Fruit fly (Drosophila melanogaster): ENCODE data around the gene CG5001.

The CG5001 gene

DNA sequence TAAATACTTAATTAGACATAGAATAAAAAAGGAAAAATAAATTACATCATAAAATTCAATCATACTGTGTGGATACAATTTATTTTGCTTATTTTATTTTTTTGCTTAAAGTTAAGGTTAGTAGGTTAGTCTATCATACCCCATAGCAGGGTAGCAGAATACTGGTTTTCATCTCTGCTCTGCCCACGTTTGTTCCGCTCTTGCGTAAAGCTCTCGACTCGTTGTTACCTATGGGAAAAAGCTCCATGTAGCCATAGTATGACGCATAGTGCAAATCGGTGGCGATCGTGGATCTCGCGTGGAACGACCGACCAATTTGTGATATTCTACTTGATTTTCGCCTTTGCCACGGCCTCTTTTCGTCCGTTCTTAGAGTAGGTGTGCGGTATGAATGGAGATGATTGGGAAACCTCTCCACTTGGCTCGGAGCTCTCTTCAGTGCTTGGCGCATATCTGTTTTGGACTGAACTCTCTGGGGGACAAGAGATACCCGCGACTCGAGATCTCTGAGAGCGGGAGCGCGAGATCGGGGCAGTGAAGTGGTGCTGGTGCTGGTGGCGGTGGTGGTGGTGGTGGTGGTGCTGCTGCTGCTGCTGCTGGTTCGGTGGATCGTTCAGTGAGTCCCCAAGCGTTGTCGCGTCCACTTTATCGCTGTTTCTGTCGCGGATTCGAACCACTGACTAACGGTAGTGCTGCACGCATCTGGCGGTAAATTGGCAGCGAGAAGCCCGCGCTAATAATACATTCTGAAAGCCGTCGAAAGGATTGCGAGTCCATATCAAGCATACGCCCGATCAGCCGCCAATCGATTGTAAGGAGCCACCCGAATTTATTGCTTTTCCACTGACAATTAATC, at the start of gene CG5001 (continued):
- peak; percentile 93 for TF ChIP-seq CG15514 (GFP tag; optimal IDR thresholded peaks at IDR 0.05)
- peak; percentile 7 for TF ChIP-seq sima (GFP tag; optimal IDR thresholded peaks at IDR 0.05)
- TF ChIP-seq danr (GFP tag; IDR thresholded peaks at IDR 0.05), result peak; percentile 63; the same call in 1 of the 2 replicates
- peak; percentile 94 for TF ChIP-seq slbo (GFP tag; IDR thresholded peaks at IDR 0.05)
- peak; percentile 93 for TF ChIP-seq Xrp1 (GFP tag; IDR thresholded peaks at IDR 0.05)
- peak; percentile 57 for TF ChIP-seq ap (GFP tag; IDR thresholded peaks at IDR 0.05)
- peak; percentile 78 for TF ChIP-seq Hmr (GFP tag; optimal IDR thresholded peaks at IDR 0.05)
- peak; percentile 76 for TF ChIP-seq CG10209 (GFP tag; optimal IDR thresholded peaks at IDR 0.05)
- peak; percentile 74 for TF ChIP-seq esg (GFP tag; conservative IDR thresholded peaks at IDR 0.05)
- TF ChIP-seq CG42726 (GFP tag; IDR thresholded peaks at IDR 0.05; ENCODE audit: partially characterized antibody), result no peak
- no peak for TF ChIP-seq cad (GFP tag; optimal IDR thresholded peaks at IDR 0.05)
- TF ChIP-seq B-H2 (GFP tag; optimal IDR thresholded peaks at IDR 0.05), result peak; percentile 64
- peak; percentile 15 for TF ChIP-seq Sry-δ (GFP tag; optimal IDR thresholded peaks at IDR 0.05)
- peak; percentile 26 for TF ChIP-seq Hmx (GFP tag; optimal IDR thresholded peaks at IDR 0.05)
- no peak for TF ChIP-seq CG8359 (GFP tag; optimal IDR thresholded peaks at IDR 0.05; ENCODE audit: borderline replicate concordance)
- peak in 1 of 2 experiments; percentile 85 for TF ChIP-seq Eip74EF (GFP tag; optimal IDR thresholded peaks at IDR 0.05)
- peak; percentile 77 for TF ChIP-seq CG11696 (GFP tag; IDR thresholded peaks at IDR 0.05)
- peak; percentile 98 for TF ChIP-seq D19B (GFP tag; optimal IDR thresholded peaks at IDR 0.05)
- no peak for TF ChIP-seq CG11398 (GFP tag; optimal IDR thresholded peaks at IDR 0.05)
- peak; percentile 42; the same call in 1 of the 3 replicates for TF ChIP-seq CG2199 (GFP tag; IDR thresholded peaks at IDR 0.05)
- TF ChIP-seq CG10462 (GFP tag; optimal IDR thresholded peaks at IDR 0.05), result peak; percentile 50
- peak; percentile 77 for TF ChIP-seq Six4 (GFP tag; optimal IDR thresholded peaks at IDR 0.05)
- no peak for TF ChIP-seq Kr (GFP tag; optimal IDR thresholded peaks at IDR 0.05)
- peak; percentile 73 for TF ChIP-seq CG9727 (GFP tag; optimal IDR thresholded peaks at IDR 0.05)
- peak; percentile 76 to 95 for TF ChIP-seq Trl (optimal IDR thresholded peaks at IDR 0.05)
- peak; percentile 62 for TF ChIP-seq Trl (GFP tag; optimal IDR thresholded peaks at IDR 0.05)
- peak; percentile 77 for TF ChIP-seq HmgZ (tag; optimal IDR thresholded peaks at IDR 0.05)
- peak; percentile 86 for TF ChIP-seq Dbx (GFP tag; IDR thresholded peaks at IDR 0.05)
- TF ChIP-seq sob (GFP tag; IDR thresholded peaks at IDR 0.05), result peak; percentile 88
- peak; percentile 88 for TF ChIP-seq gsb-n (tag; optimal IDR thresholded peaks at IDR 0.05)
- peak; percentile 84 for TF ChIP-seq Meics (GFP tag; optimal IDR thresholded peaks at IDR 0.05)
- TF ChIP-seq exex (tag; optimal IDR thresholded peaks at IDR 0.05), result peak; percentile 51
- no peak for TF ChIP-seq CG10565 (GFP tag; optimal IDR thresholded peaks at IDR 0.05)
- TF ChIP-seq gsb (GFP tag; IDR thresholded peaks at IDR 0.05), result peak; percentile 72
- no peak for TF ChIP-seq nau (GFP tag; optimal IDR thresholded peaks at IDR 0.05)
- no peak for TF ChIP-seq CG15073 (GFP tag; optimal IDR thresholded peaks at IDR 0.05)
- peak; percentile 71 for TF ChIP-seq bab2 (GFP tag; optimal IDR thresholded peaks at IDR 0.05)
- TF ChIP-seq Nf-YA (GFP tag; IDR thresholded peaks at IDR 0.05), result peak; percentile 76
- peak; percentile 90 for TF ChIP-seq CG13424 (tag; optimal IDR thresholded peaks at IDR 0.05)
- TF ChIP-seq CG12391 (tag; optimal IDR thresholded peaks at IDR 0.05), result peak; percentile 93
- peak; percentile 84 for TF ChIP-seq Mrtf (GFP tag; IDR thresholded peaks at IDR 0.05)
- peak; percentile 47 for TF ChIP-seq slp2 (GFP tag; optimal IDR thresholded peaks at IDR 0.05)
- peak; percentile 43 for TF ChIP-seq org-1 (GFP tag; optimal IDR thresholded peaks at IDR 0.05)
- TF ChIP-seq cwo (GFP tag; optimal IDR thresholded peaks at IDR 0.05), result peak; percentile 76
- peak; percentile 73 for TF ChIP-seq Spps (tag; optimal IDR thresholded peaks at IDR 0.05)
- peak; percentile 55; the same call in 2 of the 3 replicates for TF ChIP-seq CG11560 (tag; IDR thresholded peaks at IDR 0.05)
- peak; percentile 94 for TF ChIP-seq PHDP (tag; optimal IDR thresholded peaks at IDR 0.05)
- peak; percentile 61 for TF ChIP-seq Adf1 (GFP tag; IDR thresholded peaks at IDR 0.05)
- TF ChIP-seq CG13296 (GFP tag; optimal IDR thresholded peaks at IDR 0.05), result peak; percentile 88

Data from whole organism, embryonic.